Worm (Caenorhabditis elegans): ENCODE data around the gene F40F8.5.

- TF ChIP-seq flt-1 (GFP tag; IDR thresholded peaks at IDR 0.05) (no peak), cog-1 (tag; optimal IDR thresholded peaks at IDR 0.05) (no peak)
These were observed 5.4 kb upstream of the F40F8.5 start, which contains the start of gene F40F8.4 for ce11 chrII:11140140-11140539.
